Worm (Caenorhabditis elegans) whole organism, L3 larva: ENCODE measurements around the gene sru-17.

Experiments used
- aly-2 ChIP-seq: fragments of 150-350 bp; optimal IDR thresholded peaks from 2 replicates; lab custom pipeline; 2014; ENCODE audit warnings: missing biosample characterization, missing genetic modification characterization
- ceh-82 ChIP-seq: fragments of 150-350 bp; optimal IDR thresholded peaks from 2 replicates; lab custom pipeline; 2014; ENCODE audit warnings: missing biosample characterization, missing genetic modification characterization
- daf-12 ChIP-seq: fragments of 150-350 bp; optimal IDR thresholded peaks from 2 replicates; lab custom pipeline; 2014; ENCODE audit warnings: missing biosample characterization, missing genetic modification reagents, missing genetic modification characterization
- egl-27 ChIP-seq: sonication (generic microtip); optimal IDR thresholded peaks from 4 replicates; lab custom pipeline; 2017; ENCODE audit warnings: missing biosample characterization, missing genetic modification reagents, missing genetic modification characterization
- egl-5 ChIP-seq: fragments of 150-350 bp; optimal IDR thresholded peaks from 2 replicates; lab custom pipeline; 2017; ENCODE audit warnings: missing biosample characterization, missing genetic modification reagents, missing genetic modification characterization, inconsistent platforms
- elt-1 ChIP-seq: fragments of 150-350 bp; optimal IDR thresholded peaks from 2 replicates; lab custom pipeline; 2014; ENCODE audit warnings: missing biosample characterization, missing genetic modification characterization
- elt-2 ChIP-seq: sonication (generic microtip); optimal IDR thresholded peaks from 2 replicates; lab custom pipeline; 2016; ENCODE audit warnings: missing genetic modification reagents, mild to moderate bottlenecking, missing genetic modification characterization, missing compliant biosample characterization
- elt-3 ChIP-seq, 3 experiments: fragments of 150-350 bp in 1 of 3; sonication (generic microtip) in 2 of 3; optimal IDR thresholded peaks; 2 replicates in 2 of 3; 4 replicates in 1 of 3; lab custom pipeline; 2014 to 2017; ENCODE audit warnings: missing biosample characterization in 3 of 3, missing genetic modification characterization in 3 of 3
- eor-1 ChIP-seq, 2 experiments: fragments of 150-350 bp; optimal IDR thresholded peaks; 2 replicates each; lab custom pipeline; 2014 to 2018; ENCODE audit warnings: missing biosample characterization in 2 of 2, missing genetic modification characterization in 2 of 2
- fkh-10 ChIP-seq: sonication (generic microtip); optimal IDR thresholded peaks from 2 replicates; lab custom pipeline; 2017; ENCODE audit warnings: missing biosample characterization, missing genetic modification reagents, missing genetic modification characterization
- fkh-2 ChIP-seq: fragments of 150-350 bp; optimal IDR thresholded peaks from 2 replicates; lab custom pipeline; 2014; ENCODE audit warnings: missing biosample characterization, missing genetic modification reagents, missing genetic modification characterization
- fos-1 ChIP-seq: fragments of 150-350 bp; optimal IDR thresholded peaks from 2 replicates; lab custom pipeline; 2014; ENCODE audit warnings: missing biosample characterization, missing genetic modification characterization
- hmg-11 ChIP-seq: sonication (generic microtip); optimal IDR thresholded peaks from 2 replicates; lab custom pipeline; 2016; ENCODE audit warnings: missing genetic modification characterization, missing compliant biosample characterization
- jun-1 ChIP-seq: fragments of 150-350 bp; optimal IDR thresholded peaks from 2 replicates; lab custom pipeline; 2014; ENCODE audit warnings: missing biosample characterization, missing genetic modification reagents, missing genetic modification characterization
- lin-15B ChIP-seq: fragments of 150-350 bp; optimal IDR thresholded peaks from 2 replicates; lab custom pipeline; 2014; ENCODE audit warnings: missing biosample characterization, missing genetic modification characterization
- lsy-12 ChIP-seq: sonication (generic microtip); optimal IDR thresholded peaks from 2 replicates; lab custom pipeline; 2016; ENCODE audit warnings: mild to moderate bottlenecking, missing genetic modification characterization, missing compliant biosample characterization
- mdl-1 ChIP-seq: fragments of 150-350 bp; optimal IDR thresholded peaks from 2 replicates; lab custom pipeline; 2014; ENCODE audit warnings: missing biosample characterization, missing genetic modification characterization
- mml-1 ChIP-seq: fragments of 150-350 bp; sonication (generic microtip); optimal IDR thresholded peaks from 3 replicates; lab custom pipeline; 2014; ENCODE audit warnings: missing biosample characterization, missing genetic modification characterization
- nhr-11 ChIP-seq: fragments of 150-350 bp; optimal IDR thresholded peaks from 2 replicates; lab custom pipeline; 2014; ENCODE audit warnings: missing biosample characterization, missing genetic modification characterization
- nhr-12 ChIP-seq: fragments of 150-350 bp; optimal IDR thresholded peaks from 2 replicates; lab custom pipeline; 2014; ENCODE audit warnings: missing biosample characterization, missing genetic modification characterization
- nhr-23 ChIP-seq: fragments of 150-350 bp; optimal IDR thresholded peaks from 2 replicates; lab custom pipeline; 2014; ENCODE audit warnings: missing biosample characterization, missing genetic modification reagents, missing genetic modification characterization
- nhr-25 ChIP-seq: sonication (generic microtip); optimal IDR thresholded peaks from 2 replicates; lab custom pipeline; 2017; ENCODE audit warnings: missing biosample characterization, missing genetic modification characterization
- nhr-28 ChIP-seq: fragments of 150-350 bp; optimal IDR thresholded peaks from 2 replicates; lab custom pipeline; 2014; ENCODE audit warnings: missing biosample characterization, missing genetic modification characterization
- nhr-43 ChIP-seq: sonication (generic microtip); optimal IDR thresholded peaks from 2 replicates; lab custom pipeline; 2016; ENCODE audit warnings: mild to moderate bottlenecking, missing genetic modification characterization, missing compliant biosample characterization; ENCODE audit not compliant: poor library complexity, severe bottlenecking
- nhr-76 ChIP-seq: fragments of 150-350 bp; sonication (generic microtip); optimal IDR thresholded peaks from 5 replicates; lab custom pipeline; 2014; ENCODE audit warnings: missing biosample characterization, missing genetic modification characterization
- pha-4 ChIP-seq: fragments of 150-350 bp; optimal IDR thresholded peaks from 2 replicates; lab custom pipeline; 2014; ENCODE audit warnings: missing biosample characterization, missing genetic modification reagents, missing genetic modification characterization
- pqm-1 ChIP-seq: fragments of 150-350 bp; optimal IDR thresholded peaks from 2 replicates; lab custom pipeline; 2017; ENCODE audit warnings: missing biosample characterization, missing genetic modification characterization, inconsistent platforms
- sea-2 ChIP-seq: fragments of 150-350 bp; sonication (generic microtip); optimal IDR thresholded peaks from 4 replicates; lab custom pipeline; 2014; ENCODE audit warnings: missing biosample characterization, missing genetic modification reagents, missing genetic modification characterization
- skn-1 ChIP-seq: fragments of 150-350 bp; optimal IDR thresholded peaks from 2 replicates; lab custom pipeline; 2014; ENCODE audit warnings: missing biosample characterization, missing genetic modification characterization
- snpc-4 ChIP-seq: fragments of 150-350 bp; optimal IDR thresholded peaks from 2 replicates; lab custom pipeline; 2014; ENCODE audit warnings: missing biosample characterization, missing genetic modification characterization
- tbx-2 ChIP-seq: sonication (generic microtip); optimal IDR thresholded peaks from 2 replicates; lab custom pipeline; 2016; ENCODE audit warnings: mild to moderate bottlenecking, missing genetic modification characterization, missing compliant biosample characterization
- unc-39 ChIP-seq: sonication (generic microtip); optimal IDR thresholded peaks from 4 replicates; lab custom pipeline; 2017; ENCODE audit warnings: missing biosample characterization, missing genetic modification characterization
- zag-1 ChIP-seq: fragments of 150-350 bp; optimal IDR thresholded peaks from 2 replicates; lab custom pipeline; 2014; ENCODE audit warnings: missing biosample characterization, missing genetic modification characterization
- ztf-11 ChIP-seq: fragments of 150-350 bp; optimal IDR thresholded peaks from 2 replicates; lab custom pipeline; 2014; ENCODE audit warnings: missing biosample characterization, missing genetic modification characterization

sru-17 gene

DNA sequence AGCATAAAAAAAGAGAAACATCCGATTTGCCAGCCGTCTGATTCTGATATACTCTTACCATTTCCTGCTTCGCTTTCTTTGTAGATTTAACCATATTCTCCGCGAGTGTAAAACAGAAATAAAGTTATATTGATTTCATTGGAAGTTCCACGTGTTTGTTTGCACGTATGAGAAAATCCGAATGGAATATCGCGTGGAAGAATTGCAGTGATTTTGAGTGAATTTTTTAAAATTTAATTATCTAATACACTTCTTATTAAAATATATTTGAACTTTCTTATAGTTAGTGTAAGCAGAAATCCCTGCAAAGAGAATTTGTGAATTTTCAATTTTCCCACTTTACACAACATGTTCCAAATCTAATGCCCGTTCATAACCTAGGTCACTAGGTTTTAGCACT, 25.6 kb downstream of the sru-17 start, which contains the start of gene F53B2.5:
TSS of gene F53B2.5 (minus strand) at position 101 of the 400 bp plus-strand sequence.
- no peak for TF ChIP-seq egl-5 (tag; lab: Kevin White, UChicago)
- TF ChIP-seq elt-2 (tag; lab: Kevin White, UChicago), result no peak
- no peak for TF ChIP-seq lsy-12 (tag; lab: Kevin White, UChicago)
- TF ChIP-seq aly-2 (tag; lab: Kevin White, UChicago), result no peak
- TF ChIP-seq mml-1 (tag; lab: Kevin White, UChicago), result no peak
- no peak for TF ChIP-seq snpc-4
- no peak for TF ChIP-seq fos-1 (tag; lab: Kevin White, UChicago)
- TF ChIP-seq egl-27 (tag; lab: Kevin White, UChicago), result no peak
- no peak for TF ChIP-seq ztf-11 (tag; lab: Kevin White, UChicago)
- no peak for TF ChIP-seq zag-1 (tag; lab: Kevin White, UChicago)
- TF ChIP-seq pqm-1, result no peak
- TF ChIP-seq eor-1 (tag; optimal IDR thresholded peaks at IDR 0.05; lab: Kevin White, UChicago), result no peak
- no peak for TF ChIP-seq jun-1 (tag; lab: Kevin White, UChicago)
- TF ChIP-seq elt-1 (tag; lab: Kevin White, UChicago), result no peak
- TF ChIP-seq tbx-2 (tag; lab: Kevin White, UChicago), result no peak

- TF ChIP-seq nhr-23 (tag; lab: Kevin White, UChicago) (peak; percentile 33), eor-1 (tag; optimal IDR thresholded peaks at IDR 0.05; lab: Kevin White, UChicago) (no peak), nhr-43 (tag; lab: Kevin White, UChicago) (no peak), elt-3 (tag; optimal IDR thresholded peaks at IDR 0.05; lab: Kevin White, UChicago) (no peak), nhr-76 (tag; lab: Kevin White, UChicago) (no peak), fkh-2 (no peak), skn-1 (tag; lab: Kevin White, UChicago) (no peak), fkh-10 (GFP tag; lab: Kevin White, UChicago) (no peak), pha-4 (tag; lab: Kevin White, UChicago) (no peak), ceh-82 (tag; lab: Kevin White, UChicago) (no peak), elt-2 (tag; lab: Kevin White, UChicago) (no peak), nhr-25 (tag; lab: Kevin White, UChicago) (peak; percentile 73), elt-1 (tag; lab: Kevin White, UChicago) (peak; percentile 89), sea-2 (no peak), fos-1 (tag; lab: Kevin White, UChicago) (no peak), daf-12 (tag; lab: Kevin White, UChicago) (no peak)
These were observed 26.0 kb downstream of the sru-17 start for ce11 chrIV:12531464-12531863.

- TF ChIP-seq aly-2 (tag; lab: Kevin White, UChicago) (no peak), tbx-2 (tag; lab: Kevin White, UChicago) (no peak), nhr-11 (no peak), mdl-1 (tag; lab: Kevin White, UChicago) (no peak), sea-2 (no peak), fkh-2 (no peak), nhr-12 (tag; lab: Kevin White, UChicago) (no peak), fkh-10 (GFP tag; lab: Kevin White, UChicago) (no peak), jun-1 (tag; lab: Kevin White, UChicago) (no peak), unc-39 (tag; lab: Kevin White, UChicago) (no peak), elt-2 (tag; lab: Kevin White, UChicago) (no peak), ceh-82 (tag; lab: Kevin White, UChicago) (no peak), fos-1 (tag; lab: Kevin White, UChicago) (no peak), lin-15B (tag; lab: Kevin White, UChicago) (no peak), hmg-11 (tag; lab: Kevin White, UChicago) (no peak), nhr-76 (tag; lab: Kevin White, UChicago) (no peak), nhr-28 (tag; lab: Kevin White, UChicago) (no peak)
- TF ChIP-seq, all 47 proteins: peak for 0
These were observed 30.9 kb downstream of the sru-17 start for ce11 chrIV:12536358-12536757.

DNA sequence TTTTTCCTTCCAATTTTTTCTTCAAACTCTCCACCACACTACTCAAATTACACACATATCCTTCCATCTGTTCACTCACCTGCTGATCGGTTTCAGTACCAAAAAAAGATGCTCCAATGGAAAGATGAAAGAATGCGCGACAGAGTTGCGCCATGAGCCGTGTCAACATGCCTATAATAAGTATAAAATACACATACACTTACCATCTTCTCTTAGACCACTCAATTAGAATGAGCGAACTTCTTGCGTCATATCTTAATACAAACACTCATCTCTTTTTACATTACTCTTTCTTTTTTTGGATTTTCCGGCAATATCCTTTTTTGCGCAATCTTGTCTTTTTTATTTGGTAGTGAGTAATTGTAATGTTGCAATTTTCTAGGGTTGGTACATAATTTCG, 32.2 kb downstream of the sru-17 start:
- no peak for TF ChIP-seq pha-4 (tag; lab: Kevin White, UChicago)
- no peak for TF ChIP-seq lsy-12 (tag; lab: Kevin White, UChicago)
